Fruit fly (Drosophila melanogaster) whole organism, embryonic: ENCODE measurements around the gene Ilp6.

Experiments used
- Atf-2 ChIP-seq: fragments of 200-800 bp; sonication (Bioruptor generic); optimal IDR thresholded peaks from 2 replicates; lab custom pipeline; 2016; ENCODE audit warnings: missing biosample characterization, missing genetic modification characterization
- C15 ChIP-seq: fragments of 200-800 bp; sonication (Bioruptor generic); IDR thresholded peaks from 3 replicates; pipeline ENCODE4 v1.3.6; 2022; ENCODE audit warnings: missing biosample characterization, missing genetic modification characterization
- CG11504 ChIP-seq: fragments of 200-800 bp; sonication (Bioruptor generic); optimal IDR thresholded peaks from 3 replicates; lab custom pipeline; 2019; ENCODE audit warnings: missing biosample characterization, mild to moderate bottlenecking, missing genetic modification characterization, moderate library complexity
- CG11560 ChIP-seq: fragments of 200-800 bp; sonication (Bioruptor generic); IDR thresholded peaks from 3 replicates; pipeline ENCODE4 v1.3.6; 2022; ENCODE audit warnings: missing biosample characterization, missing genetic modification characterization
- CG13624 ChIP-seq: fragments of 200-800 bp; sonication (Bioruptor generic); optimal IDR thresholded peaks from 2 replicates; lab custom pipeline; 2016; ENCODE audit warnings: missing biosample characterization, missing genetic modification characterization
- CG14050 ChIP-seq: fragments of 200-800 bp; sonication (Bioruptor generic); IDR thresholded peaks from 3 replicates; pipeline ENCODE4 v1.3.6; 2022; ENCODE audit warnings: missing biosample characterization, missing genetic modification characterization
- CG14965 ChIP-seq: fragments of 200-800 bp; sonication (Bioruptor generic); optimal IDR thresholded peaks from 2 replicates; lab custom pipeline; 2016; ENCODE audit warnings: missing biosample characterization, missing genetic modification characterization, borderline replicate concordance
- CG1602 ChIP-seq: fragments of 200-800 bp; sonication (Bioruptor generic); optimal IDR thresholded peaks from 3 replicates; lab custom pipeline; 2016; ENCODE audit warnings: missing biosample characterization, missing genetic modification characterization
- CG17361 ChIP-seq: fragments of 200-800 bp; sonication (Bioruptor generic); IDR thresholded peaks from 3 replicates; pipeline ENCODE4 v1.3.6; 2022; ENCODE audit warnings: missing biosample characterization, missing genetic modification characterization
- CG17912 ChIP-seq: fragments of 200-800 bp; sonication (Bioruptor generic); optimal IDR thresholded peaks from 2 replicates; lab custom pipeline; 2018; ENCODE audit warnings: missing biosample characterization, mild to moderate bottlenecking, missing genetic modification characterization
- CG1832 ChIP-seq: fragments of 200-800 bp; sonication (Bioruptor generic); optimal IDR thresholded peaks from 2 replicates; lab custom pipeline; 2017; ENCODE audit warnings: missing biosample characterization, mild to moderate bottlenecking, missing genetic modification characterization, inconsistent platforms
- CG2712 ChIP-seq: fragments of 200-800 bp; optimal IDR thresholded peaks from 3 replicates; lab custom pipeline; 2019; ENCODE audit warnings: missing biosample characterization, mild to moderate bottlenecking, missing genetic modification characterization, moderate library complexity
- CG2875 ChIP-seq: fragments of 200-800 bp; sonication (Bioruptor generic); optimal IDR thresholded peaks from 2 replicates; lab custom pipeline; 2017; ENCODE audit warnings: missing biosample characterization, mild to moderate bottlenecking, missing genetic modification characterization, missing genetic modification reagents
- CG42726 ChIP-seq: fragments of 200-800 bp; sonication (Bioruptor generic); IDR thresholded peaks from 2 replicates; pipeline ENCODE4 v1.3.6; 2022; ENCODE audit warnings: missing biosample characterization, missing genetic modification characterization; ENCODE audit not compliant: partially characterized antibody
- CG43689 ChIP-seq: fragments of 200-800 bp; sonication (Bioruptor generic); IDR thresholded peaks from 2 replicates; pipeline ENCODE4 v1.3.6; 2022; ENCODE audit warnings: missing biosample characterization, missing genetic modification characterization
- CG7357 ChIP-seq: fragments of 200-800 bp; sonication (Bioruptor generic); IDR thresholded peaks from 3 replicates; pipeline ENCODE4 v1.3.6; 2022; ENCODE audit warnings: missing biosample characterization, missing genetic modification characterization
- CG7556 ChIP-seq: fragments of 200-800 bp; sonication (Bioruptor generic); optimal IDR thresholded peaks from 2 replicates; lab custom pipeline; 2017; ENCODE audit warnings: missing biosample characterization, mild to moderate bottlenecking, missing genetic modification characterization
- CG8290 ChIP-seq, 3 experiments: fragments of 200-800 bp; sonication (Bioruptor generic); optimal IDR thresholded peaks; 2 replicates each; lab custom pipeline; 2016 to 2019; ENCODE audit warnings: missing biosample characterization in 3 of 3, missing genetic modification characterization in 3 of 3, mild to moderate bottlenecking in 2 of 3, moderate library complexity in 1 of 3
- CkIIα-i1 ChIP-seq: fragments of 200-800 bp; sonication (Bioruptor generic); IDR thresholded peaks from 2 replicates; pipeline ENCODE4 v1.3.6; 2022; ENCODE audit warnings: missing biosample characterization, missing genetic modification characterization
- D ChIP-seq, 2 experiments: fragments of 200-800 bp in 1 of 2; fragments of >200 bp in 1 of 2; sonication (Bioruptor generic) in 1 of 2; optimal IDR thresholded peaks; 2 replicates in 1 of 2; 3 replicates in 1 of 2; lab custom pipeline; 2017; ENCODE audit warnings: mild to moderate bottlenecking in 1 of 2, missing biosample characterization in 1 of 2, missing genetic modification characterization in 1 of 2, missing genetic modification reagents in 1 of 2
- Dip2 ChIP-seq: fragments of 200-800 bp; sonication (Bioruptor generic); IDR thresholded peaks from 2 replicates; pipeline ENCODE4 v1.3.6; 2022; ENCODE audit warnings: missing biosample characterization, missing genetic modification characterization
- Doc3 ChIP-seq: fragments of 200-800 bp; sonication (Bioruptor generic); IDR thresholded peaks from 3 replicates; pipeline ENCODE4 v1.3.6; 2022; ENCODE audit warnings: missing biosample characterization, missing genetic modification characterization; ENCODE audit not compliant: partially characterized antibody
- Hsf ChIP-seq: fragments of 200-800 bp; sonication (Bioruptor generic); optimal IDR thresholded peaks from 3 replicates; lab custom pipeline; 2016; ENCODE audit warnings: missing biosample characterization, missing genetic modification characterization
- Lhr ChIP-seq: fragments of 200-800 bp; sonication (Bioruptor generic); optimal IDR thresholded peaks from 3 replicates; lab custom pipeline; 2017; ENCODE audit warnings: mild to moderate bottlenecking, missing biosample characterization, missing genetic modification reagents, missing genetic modification characterization
- MBD-R2 ChIP-seq: fragments of 200-800 bp; sonication (Bioruptor generic); IDR thresholded peaks from 2 replicates; pipeline ENCODE4 v1.3.6; 2022; ENCODE audit warnings: missing biosample characterization, missing genetic modification characterization
- Nf-YA ChIP-seq: fragments of 200-800 bp; sonication (Bioruptor generic); IDR thresholded peaks from 2 replicates; pipeline ENCODE4 v1.3.6; 2022; ENCODE audit warnings: missing biosample characterization, missing genetic modification characterization
- NfI ChIP-seq: fragments of 200-800 bp; sonication (Bioruptor generic); optimal IDR thresholded peaks from 3 replicates; lab custom pipeline; 2018; ENCODE audit warnings: missing biosample characterization, mild to moderate bottlenecking, missing genetic modification characterization, moderate library complexity
- Oaz ChIP-seq: fragments of 200-800 bp; sonication (Bioruptor generic); IDR thresholded peaks from 2 replicates; pipeline ENCODE4 v1.3.6; 2022; ENCODE audit warnings: missing biosample characterization, missing genetic modification characterization
- Poxn ChIP-seq: fragments of 200-800 bp; sonication (Bioruptor generic); IDR thresholded peaks from 2 replicates; pipeline ENCODE4 v1.3.6; 2022; ENCODE audit warnings: missing biosample characterization, missing genetic modification characterization
- Sry-δ ChIP-seq: fragments of 200-800 bp; sonication (Bioruptor generic); optimal IDR thresholded peaks from 2 replicates; lab custom pipeline; 2016; ENCODE audit warnings: missing biosample characterization, missing genetic modification characterization
- Stat92E ChIP-seq, 3 experiments: fragments of >200 bp in 2 of 3; fragments of 200-800 bp in 1 of 3; sonication (Bioruptor generic) in 1 of 3; optimal IDR thresholded peaks; 2 replicates each; lab custom pipeline; 2017 to 2019; ENCODE audit warnings: missing biosample characterization in 3 of 3, missing genetic modification characterization in 3 of 3, mild to moderate bottlenecking in 1 of 3, moderate library complexity in 1 of 3
- Xbp1 ChIP-seq: fragments of 200-800 bp; sonication (Bioruptor generic); optimal IDR thresholded peaks from 3 replicates; lab custom pipeline; 2016; ENCODE audit warnings: missing biosample characterization, mild to moderate bottlenecking, missing genetic modification characterization
- bowl ChIP-seq: fragments of 200-800 bp; sonication (Bioruptor generic); IDR thresholded peaks from 2 replicates; pipeline ENCODE4 v1.3.6; 2022; ENCODE audit warnings: missing biosample characterization, missing genetic modification characterization
- cato ChIP-seq: fragments of 200-800 bp; sonication (Bioruptor generic); optimal IDR thresholded peaks from 2 replicates; lab custom pipeline; 2016; ENCODE audit warnings: missing biosample characterization, missing genetic modification characterization, borderline replicate concordance
- chinmo ChIP-seq: fragments of 200-800 bp; sonication (Bioruptor generic); IDR thresholded peaks from 4 replicates; pipeline ENCODE4 v1.3.6; 2022; ENCODE audit warnings: missing biosample characterization, missing genetic modification characterization; ENCODE audit not compliant: partially characterized antibody
- chn ChIP-seq: fragments of 200-800 bp; sonication (Bioruptor generic); optimal IDR thresholded peaks from 2 replicates; lab custom pipeline; 2016; ENCODE audit warnings: missing biosample characterization, missing genetic modification characterization
- hbn ChIP-seq: fragments of 200-800 bp; sonication (Bioruptor generic); IDR thresholded peaks from 2 replicates; pipeline ENCODE4 v1.3.6; 2022; ENCODE audit warnings: missing biosample characterization, missing genetic modification characterization; ENCODE audit not compliant: partially characterized antibody
- lmd ChIP-seq: fragments of 200-800 bp; sonication (Bioruptor generic); IDR thresholded peaks from 2 replicates; pipeline ENCODE4 v1.3.6; 2022; ENCODE audit warnings: missing biosample characterization, missing genetic modification characterization
- odd ChIP-seq: fragments of 200-800 bp; sonication (Bioruptor generic); optimal IDR thresholded peaks from 2 replicates; lab custom pipeline; 2017; ENCODE audit warnings: missing biosample characterization, mild to moderate bottlenecking, missing genetic modification characterization
- pan ChIP-seq, 4 experiments: fragments of >200 bp in 3 of 4; fragments of 200-800 bp in 1 of 4; sonication (Bioruptor generic) in 1 of 4; optimal IDR thresholded peaks in 3 of 4; IDR thresholded peaks in 1 of 4; 2 replicates each; pipeline versions ENCODE4 v1.3.6 to Lab custom; 2017 to 2022; ENCODE audit warnings: missing biosample characterization in 2 of 4, missing genetic modification characterization in 2 of 4, mixed read lengths in 1 of 4
- pfk ChIP-seq: fragments of 200-800 bp; sonication (Bioruptor generic); optimal IDR thresholded peaks from 2 replicates; lab custom pipeline; 2018; ENCODE audit warnings: missing biosample characterization, mild to moderate bottlenecking, missing genetic modification characterization, moderate library complexity
- psq ChIP-seq: fragments of 200-800 bp; sonication (Bioruptor generic); optimal IDR thresholded peaks from 2 replicates; lab custom pipeline; 2017; ENCODE audit warnings: missing biosample characterization, missing genetic modification characterization
- sc ChIP-seq, 3 experiments: fragments of >200 bp in 2 of 3; fragments of 200-800 bp in 1 of 3; sonication (Bioruptor generic) in 1 of 3; optimal IDR thresholded peaks; 2 replicates in 2 of 3; 3 replicates in 1 of 3; lab custom pipeline; 2017; ENCODE audit warnings: mild to moderate bottlenecking in 1 of 3, missing biosample characterization in 1 of 3, missing genetic modification characterization in 1 of 3, missing genetic modification reagents in 1 of 3
- sens ChIP-seq: fragments of 200-800 bp; sonication (Bioruptor generic); peaks from one replicate; lab custom pipeline; 2016; ENCODE audit warnings: missing biosample characterization, missing genetic modification characterization
- slp2 ChIP-seq: fragments of 200-800 bp; sonication (Bioruptor generic); optimal IDR thresholded peaks from 2 replicates; lab custom pipeline; 2016; ENCODE audit warnings: missing biosample characterization, missing genetic modification characterization
- tio ChIP-seq: fragments of 200-800 bp; sonication (Bioruptor generic); optimal IDR thresholded peaks from 2 replicates; lab custom pipeline; 2017; ENCODE audit warnings: missing biosample characterization, missing genetic modification characterization, inconsistent platforms
- unpg ChIP-seq: fragments of 200-800 bp; sonication (Bioruptor generic); optimal IDR thresholded peaks from 3 replicates; lab custom pipeline; 2018; ENCODE audit warnings: missing biosample characterization, mild to moderate bottlenecking, missing genetic modification characterization, moderate library complexity

Gene Ilp6

DNA sequence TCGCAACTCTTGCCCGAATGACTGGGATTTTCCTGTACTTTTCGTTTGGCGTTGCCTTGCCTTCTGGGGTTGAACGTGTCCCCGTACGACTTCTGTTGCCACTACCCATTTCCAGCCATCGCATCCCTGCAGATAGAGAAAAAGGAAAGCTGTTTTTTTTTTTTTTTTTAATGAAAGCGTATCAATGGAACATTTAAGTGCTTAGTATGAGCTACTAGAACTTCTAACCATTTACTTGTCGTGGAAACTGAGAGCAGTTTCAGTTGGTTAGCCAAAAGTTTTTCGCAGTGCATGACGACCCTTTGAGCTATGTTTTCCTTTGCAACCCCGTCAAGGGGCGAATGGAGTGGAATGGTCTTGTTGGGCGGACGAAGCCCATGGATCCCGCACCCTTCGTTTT is 5.1 kb downstream of the Ilp6 start (continued):
- peak; percentile 52; the same call in 1 of the 3 replicates for TF ChIP-seq CG7357
- peak; percentile 23 for TF ChIP-seq Sry-δ (GFP tag; lab: Kevin White, UChicago)
- TF ChIP-seq Hsf (GFP tag; lab: Kevin White, UChicago): peak; percentile 75
- TF ChIP-seq CG8290 (GFP tag; optimal IDR thresholded peaks at IDR 0.05; lab: Kevin White, UChicago): peak; percentile 11
- TF ChIP-seq CG8290 (tag; optimal IDR thresholded peaks at IDR 0.05; lab: Kevin White, UChicago): peak in 1 of 2 experiments; percentile 31
- 0 out of 2 replicates have a peak, but pooled peaks have one; percentile 38 for TF ChIP-seq CG43689
- TF ChIP-seq slp2 (GFP tag; lab: Kevin White, UChicago): no peak
- peak; percentile 29; the same call in 1 of the 2 replicates for TF ChIP-seq MBD-R2
- no peak for TF ChIP-seq bowl (GFP tag; lab: Robert Waterston, UW)
- no peak for TF ChIP-seq CG42726 (GFP tag; lab: Robert Waterston, UW)
- no peak for TF ChIP-seq CG14965 (GFP tag; lab: Kevin White, UChicago)
- no peak for TF ChIP-seq pfk (GFP tag; lab: Kevin White, UChicago)
- TF ChIP-seq Lhr (GFP tag; lab: Kevin White, UChicago): peak; percentile 2
- TF ChIP-seq CG11560 (tag; lab: Robert Waterston, UW): 0 out of 3 replicates have a peak, but pooled peaks have one; percentile 19
- TF ChIP-seq CG17912 (GFP tag; lab: Kevin White, UChicago): no peak
- TF ChIP-seq CG2875 (GFP tag; lab: Kevin White, UChicago): peak; percentile 62
- TF ChIP-seq pan (optimal IDR thresholded peaks at IDR 0.05; lab: Kevin White, UChicago): no peak
- TF ChIP-seq pan (GFP tag; optimal IDR thresholded peaks at IDR 0.05 in 1 of 2, IDR thresholded peaks at IDR 0.05 in 1 of 2): peak in 1 of 2 experiments; percentile 74
- TF ChIP-seq sc (optimal IDR thresholded peaks at IDR 0.05; lab: Kevin White, UChicago): no peak
- peak; percentile 7 for TF ChIP-seq sc (GFP tag; optimal IDR thresholded peaks at IDR 0.05; lab: Kevin White, UChicago)
- TF ChIP-seq Atf-2 (GFP tag; lab: Kevin White, UChicago): peak; percentile 63
- peak; percentile 95 for TF ChIP-seq sens (GFP tag; lab: Kevin White, UChicago)
- no peak for TF ChIP-seq C15 (GFP tag; lab: Robert Waterston, UW)
- TF ChIP-seq psq (GFP tag; lab: Kevin White, UChicago): peak; percentile 45
- peak; percentile 83 for TF ChIP-seq CG7556 (GFP tag; lab: Kevin White, UChicago)
- TF ChIP-seq Poxn (GFP tag; lab: Robert Waterston, UW): 0 out of 2 replicates have a peak, but pooled peaks have one; percentile 20
- TF ChIP-seq Nf-YA: peak; percentile 56
- TF ChIP-seq CG14050 (GFP tag; lab: Robert Waterston, UW): peak; percentile 88
- peak; percentile 84 for TF ChIP-seq chn (GFP tag; lab: Kevin White, UChicago)
- TF ChIP-seq CG2712 (tag; lab: Kevin White, UChicago): peak; percentile 82
- TF ChIP-seq CG1602 (GFP tag; lab: Kevin White, UChicago): peak; percentile 78
- TF ChIP-seq Xbp1 (GFP tag; lab: Kevin White, UChicago): peak; percentile 81
- peak; percentile 83 for TF ChIP-seq CG13624
- no peak for TF ChIP-seq chinmo (GFP tag; lab: Robert Waterston, UW)
- peak; percentile 59 for TF ChIP-seq NfI (GFP tag; lab: Kevin White, UChicago)
- TF ChIP-seq D (optimal IDR thresholded peaks at IDR 0.05; lab: Kevin White, UChicago): no peak
- peak; percentile 59 for TF ChIP-seq D (GFP tag; optimal IDR thresholded peaks at IDR 0.05; lab: Kevin White, UChicago)
- TF ChIP-seq CkIIα-i1 (GFP tag; lab: Robert Waterston, UW): no peak
- peak; percentile 70 for TF ChIP-seq CG11504
- no peak for TF ChIP-seq Dip2 (GFP tag; lab: Robert Waterston, UW)
- TF ChIP-seq CG1832 (GFP tag; lab: Kevin White, UChicago): no peak
- peak; percentile 46 for TF ChIP-seq cato (GFP tag; lab: Kevin White, UChicago)
- TF ChIP-seq unpg (GFP tag; lab: Kevin White, UChicago): peak; percentile 77
- no peak for TF ChIP-seq Stat92E (GFP tag; optimal IDR thresholded peaks at IDR 0.05; lab: Kevin White, UChicago)
- TF ChIP-seq CG17361 (GFP tag; lab: Robert Waterston, UW): peak; percentile 25; the same call in 1 of the 3 replicates
- TF ChIP-seq odd: peak; percentile 58
- TF ChIP-seq tio: peak; percentile 75
- TF ChIP-seq Oaz (GFP tag; lab: Robert Waterston, UW): no peak
- TF ChIP-seq Doc3: no peak
- TF ChIP-seq lmd: peak; percentile 58
- no peak for TF ChIP-seq hbn (GFP tag; lab: Robert Waterston, UW)
